Worm (Caenorhabditis elegans) whole organism, L3 larva: ENCODE results near the gene tag-244.
A peak's percentile ranks its signal among the peaks of the same experiment; 100 is the strongest.

Experiments used
- R02D3.7 ChIP-seq: fragments of 150-350 bp; optimal IDR thresholded peaks from 2 replicates; lab custom pipeline; 2014; ENCODE audit warnings: missing biosample characterization, missing genetic modification characterization
- ama-1 ChIP-seq: fragments of 150-350 bp; optimal IDR thresholded peaks from 2 replicates; lab custom pipeline; 2018
- ceh-16 ChIP-seq: sonication (generic microtip); optimal IDR thresholded peaks from 2 replicates; lab custom pipeline; 2017; ENCODE audit warnings: missing biosample characterization, missing genetic modification characterization
- ceh-28 ChIP-seq: fragments of 150-350 bp; optimal IDR thresholded peaks from 2 replicates; lab custom pipeline; 2014; ENCODE audit warnings: missing biosample characterization, missing genetic modification reagents, missing genetic modification characterization
- ceh-9 ChIP-seq: sonication (generic microtip); optimal IDR thresholded peaks from 2 replicates; lab custom pipeline; 2018; ENCODE audit warnings: missing biosample characterization, missing genetic modification characterization
- daf-12 ChIP-seq: fragments of 150-350 bp; optimal IDR thresholded peaks from 2 replicates; lab custom pipeline; 2014; ENCODE audit warnings: missing biosample characterization, missing genetic modification reagents, missing genetic modification characterization
- egl-27 ChIP-seq: sonication (generic microtip); optimal IDR thresholded peaks from 4 replicates; lab custom pipeline; 2017; ENCODE audit warnings: missing biosample characterization, missing genetic modification reagents, missing genetic modification characterization
- elt-1 ChIP-seq: fragments of 150-350 bp; optimal IDR thresholded peaks from 2 replicates; lab custom pipeline; 2014; ENCODE audit warnings: missing biosample characterization, missing genetic modification characterization
- elt-2 ChIP-seq: sonication (generic microtip); optimal IDR thresholded peaks from 2 replicates; lab custom pipeline; 2016; ENCODE audit warnings: missing genetic modification reagents, mild to moderate bottlenecking, missing genetic modification characterization, missing compliant biosample characterization
- fkh-10 ChIP-seq: sonication (generic microtip); optimal IDR thresholded peaks from 2 replicates; lab custom pipeline; 2017; ENCODE audit warnings: missing biosample characterization, missing genetic modification reagents, missing genetic modification characterization
- fkh-2 ChIP-seq: fragments of 150-350 bp; optimal IDR thresholded peaks from 2 replicates; lab custom pipeline; 2014; ENCODE audit warnings: missing biosample characterization, missing genetic modification reagents, missing genetic modification characterization
- hmg-11 ChIP-seq: sonication (generic microtip); optimal IDR thresholded peaks from 2 replicates; lab custom pipeline; 2016; ENCODE audit warnings: missing genetic modification characterization, missing compliant biosample characterization
- jun-1 ChIP-seq: fragments of 150-350 bp; optimal IDR thresholded peaks from 2 replicates; lab custom pipeline; 2014; ENCODE audit warnings: missing biosample characterization, missing genetic modification reagents, missing genetic modification characterization
- lin-15B ChIP-seq: fragments of 150-350 bp; optimal IDR thresholded peaks from 2 replicates; lab custom pipeline; 2014; ENCODE audit warnings: missing biosample characterization, missing genetic modification characterization
- lin-39 ChIP-seq: fragments of 150-350 bp; optimal IDR thresholded peaks from 2 replicates; lab custom pipeline; 2018; ENCODE audit warnings: missing biosample characterization, missing genetic modification reagents, missing genetic modification characterization
- lsy-12 ChIP-seq: sonication (generic microtip); optimal IDR thresholded peaks from 2 replicates; lab custom pipeline; 2016; ENCODE audit warnings: mild to moderate bottlenecking, missing genetic modification characterization, missing compliant biosample characterization
- mml-1 ChIP-seq: fragments of 150-350 bp; sonication (generic microtip); optimal IDR thresholded peaks from 3 replicates; lab custom pipeline; 2014; ENCODE audit warnings: missing biosample characterization, missing genetic modification characterization
- nhr-11 ChIP-seq: fragments of 150-350 bp; optimal IDR thresholded peaks from 2 replicates; lab custom pipeline; 2014; ENCODE audit warnings: missing biosample characterization, missing genetic modification characterization
- nhr-12 ChIP-seq: fragments of 150-350 bp; optimal IDR thresholded peaks from 2 replicates; lab custom pipeline; 2014; ENCODE audit warnings: missing biosample characterization, missing genetic modification characterization
- nhr-25 ChIP-seq: sonication (generic microtip); optimal IDR thresholded peaks from 2 replicates; lab custom pipeline; 2017; ENCODE audit warnings: missing biosample characterization, missing genetic modification characterization
- nhr-28 ChIP-seq: fragments of 150-350 bp; optimal IDR thresholded peaks from 2 replicates; lab custom pipeline; 2014; ENCODE audit warnings: missing biosample characterization, missing genetic modification characterization
- nhr-43 ChIP-seq: sonication (generic microtip); optimal IDR thresholded peaks from 2 replicates; lab custom pipeline; 2016; ENCODE audit warnings: mild to moderate bottlenecking, missing genetic modification characterization, missing compliant biosample characterization; ENCODE audit not compliant: poor library complexity, severe bottlenecking
- nhr-67 ChIP-seq: fragments of 150-350 bp; optimal IDR thresholded peaks from 2 replicates; lab custom pipeline; 2014; ENCODE audit warnings: missing biosample characterization, missing genetic modification characterization
- nhr-76 ChIP-seq: fragments of 150-350 bp; sonication (generic microtip); optimal IDR thresholded peaks from 5 replicates; lab custom pipeline; 2014; ENCODE audit warnings: missing biosample characterization, missing genetic modification characterization
- nhr-77 ChIP-seq: fragments of 150-350 bp; optimal IDR thresholded peaks from 2 replicates; lab custom pipeline; 2014; ENCODE audit warnings: missing biosample characterization, missing genetic modification characterization
- pha-4 ChIP-seq: fragments of 150-350 bp; optimal IDR thresholded peaks from 2 replicates; lab custom pipeline; 2014; ENCODE audit warnings: missing biosample characterization, missing genetic modification reagents, missing genetic modification characterization
- pqm-1 ChIP-seq: fragments of 150-350 bp; optimal IDR thresholded peaks from 2 replicates; lab custom pipeline; 2017; ENCODE audit warnings: missing biosample characterization, missing genetic modification characterization, inconsistent platforms
- sea-2 ChIP-seq: fragments of 150-350 bp; sonication (generic microtip); optimal IDR thresholded peaks from 4 replicates; lab custom pipeline; 2014; ENCODE audit warnings: missing biosample characterization, missing genetic modification reagents, missing genetic modification characterization
- skn-1 ChIP-seq: fragments of 150-350 bp; optimal IDR thresholded peaks from 2 replicates; lab custom pipeline; 2014; ENCODE audit warnings: missing biosample characterization, missing genetic modification characterization
- tbx-2 ChIP-seq: sonication (generic microtip); optimal IDR thresholded peaks from 2 replicates; lab custom pipeline; 2016; ENCODE audit warnings: mild to moderate bottlenecking, missing genetic modification characterization, missing compliant biosample characterization
- zag-1 ChIP-seq: fragments of 150-350 bp; optimal IDR thresholded peaks from 2 replicates; lab custom pipeline; 2014; ENCODE audit warnings: missing biosample characterization, missing genetic modification characterization
- ztf-4 ChIP-seq: fragments of 150-350 bp; optimal IDR thresholded peaks from 2 replicates; lab custom pipeline; 2014; ENCODE audit warnings: missing biosample characterization, missing genetic modification characterization

tag-244 gene

ce11 chrIV:1515891-1516290 is 34.8 kb upstream of the tag-244 start:
- no peak for TF ChIP-seq pha-4 (tag; lab: Kevin White, UChicago)
- TF ChIP-seq mml-1 (tag; lab: Kevin White, UChicago), result no peak
- TF ChIP-seq, all 47 proteins: peak for 0

- TF ChIP-seq elt-2, result peak; percentile 38
- TF ChIP-seq sea-2 (GFP tag; lab: Kevin White, UChicago), result no peak
Observed at ce11 chrIV:1516527-1516926, 34.2 kb upstream of the tag-244 start, which contains the start of gene clec-172. clec-172 (minus strand) TSS chrIV:1516627.

ce11 chrIV:1521224-1521623 is 29.5 kb upstream of the tag-244 start, which contains the start of gene K03H6.4:
K03H6.4 (minus strand) TSS chrIV:1521324.
- TF ChIP-seq ceh-9 (no peak), jun-1 (tag; lab: Kevin White, UChicago) (no peak), nhr-11 (tag; lab: Kevin White, UChicago) (no peak), ceh-28 (no peak), nhr-43 (no peak), egl-27 (tag; lab: Kevin White, UChicago) (no peak), ztf-4 (tag; lab: Kevin White, UChicago) (no peak)

ce11 chrIV:1522358-1522757 is 28.3 kb upstream of the tag-244 start:
- TF ChIP-seq nhr-28 (no peak), daf-12 (tag; lab: Kevin White, UChicago) (no peak), R02D3.7 (no peak)

ce11 chrIV:1523418-1523817 is 27.3 kb upstream of the tag-244 start, which contains the start of gene K03H6.1:
K03H6.1 (plus strand) TSS chrIV:1523718.
- TF ChIP-seq nhr-12 (tag; lab: Kevin White, UChicago), result no peak
- TF ChIP-seq fkh-2, result no peak
- TF ChIP-seq skn-1, result no peak
- no peak for TF ChIP-seq nhr-43
- no peak for TF ChIP-seq ceh-16 (tag; lab: Kevin White, UChicago)
- TF ChIP-seq ama-1 (lab: Kevin White, UChicago), result no peak
- TF ChIP-seq fkh-10 (GFP tag; lab: Kevin White, UChicago), result no peak
- no peak for TF ChIP-seq egl-27 (tag; lab: Kevin White, UChicago)
- no peak for TF ChIP-seq nhr-67 (tag; lab: Kevin White, UChicago)
- TF ChIP-seq pha-4 (tag; lab: Kevin White, UChicago), result no peak
- TF ChIP-seq pqm-1, result no peak
- no peak for TF ChIP-seq zag-1 (tag; lab: Kevin White, UChicago)
- TF ChIP-seq ztf-4 (tag; lab: Kevin White, UChicago), result no peak
- no peak for TF ChIP-seq ceh-9
- no peak for TF ChIP-seq nhr-76 (tag; lab: Kevin White, UChicago)
- TF ChIP-seq ceh-28, result no peak
- TF ChIP-seq elt-2, result no peak
- TF ChIP-seq tbx-2, result no peak

- no peak for TF ChIP-seq elt-1 (tag; lab: Kevin White, UChicago)
- no peak for TF ChIP-seq lin-15B (tag; lab: Kevin White, UChicago)
- no peak for TF ChIP-seq daf-12 (tag; lab: Kevin White, UChicago)
- TF ChIP-seq lsy-12 (tag; lab: Kevin White, UChicago), result no peak
- no peak for TF ChIP-seq pqm-1
- TF ChIP-seq jun-1 (tag; lab: Kevin White, UChicago), result no peak
- no peak for TF ChIP-seq nhr-11 (tag; lab: Kevin White, UChicago)
- no peak for TF ChIP-seq ama-1 (lab: Kevin White, UChicago)
- TF ChIP-seq nhr-67 (tag; lab: Kevin White, UChicago), result no peak
- no peak for TF ChIP-seq egl-27 (tag; lab: Kevin White, UChicago)
- no peak for TF ChIP-seq lin-39 (tag; lab: Kevin White, UChicago)
- TF ChIP-seq nhr-12 (tag; lab: Kevin White, UChicago), result no peak
- TF ChIP-seq zag-1 (tag; lab: Kevin White, UChicago), result no peak
Observed at ce11 chrIV:1536316-1536715, 14.4 kb upstream of the tag-244 start, which contains the start of gene K03H6.5. K03H6.5 (minus strand) TSS chrIV:1536416.

- TF ChIP-seq nhr-77 (tag; lab: Kevin White, UChicago) (no peak), nhr-67 (tag; lab: Kevin White, UChicago) (no peak), skn-1 (no peak), egl-27 (tag; lab: Kevin White, UChicago) (no peak), nhr-25 (peak; percentile 92), elt-1 (tag; lab: Kevin White, UChicago) (peak; percentile 79), nhr-11 (tag; lab: Kevin White, UChicago) (no peak), hmg-11 (no peak), tbx-2 (no peak), pha-4 (tag; lab: Kevin White, UChicago) (no peak)
Observed at ce11 chrIV:1547129-1547528, 3.5 kb upstream of the tag-244 start.
